Fruit fly (Drosophila melanogaster): ENCODE results near the gene CG32344.

Gene CG32344

DNA sequence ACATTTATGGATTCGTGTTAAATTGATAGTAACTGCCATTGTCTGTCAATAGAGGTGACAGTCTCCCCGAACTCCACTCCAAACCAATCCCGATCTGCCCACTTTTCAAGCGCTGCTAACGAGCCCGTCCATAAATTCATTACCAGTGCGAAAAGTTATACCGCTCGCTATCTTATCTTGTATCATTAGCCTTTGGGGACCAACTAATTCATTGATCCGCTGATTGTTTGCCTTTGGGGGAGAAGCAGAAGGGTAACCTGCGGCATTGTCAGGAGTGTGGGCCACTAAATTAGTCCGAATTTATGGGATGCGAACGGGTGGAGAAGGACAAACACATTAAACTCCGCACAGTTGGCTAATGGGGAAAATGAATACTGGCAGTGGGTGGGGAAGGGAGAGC lies 12.6 kb upstream of the CG32344 start:
- TF ChIP-seq Rel (GFP tag; optimal IDR thresholded peaks at IDR 0.05) (no peak), Rel (tag; optimal IDR thresholded peaks at IDR 0.05) (no peak), Vsx2 (GFP tag; optimal IDR thresholded peaks at IDR 0.05; ENCODE audit: partially characterized antibody) (no peak), dsf (GFP tag; optimal IDR thresholded peaks at IDR 0.05; ENCODE audit: borderline replicate concordance) (no peak), ey (GFP tag; optimal IDR thresholded peaks at IDR 0.05) (no peak), tai (GFP tag; optimal IDR thresholded peaks at IDR 0.05) (no peak), jim (GFP tag; optimal IDR thresholded peaks at IDR 0.05) (no peak), OdsH (GFP tag; optimal IDR thresholded peaks at IDR 0.05) (no peak), GATAd (GFP tag; optimal IDR thresholded peaks at IDR 0.05) (no peak), Myc (optimal IDR thresholded peaks at IDR 0.05) (no peak), woc (GFP tag; optimal IDR thresholded peaks at IDR 0.05) (no peak), fru (GFP tag; optimal IDR thresholded peaks at IDR 0.05) (no peak), dmrt93B (GFP tag; optimal IDR thresholded peaks at IDR 0.05) (no peak), CrebA (GFP tag; optimal IDR thresholded peaks at IDR 0.05; ENCODE audit: borderline replicate concordance) (no peak)

DNA sequence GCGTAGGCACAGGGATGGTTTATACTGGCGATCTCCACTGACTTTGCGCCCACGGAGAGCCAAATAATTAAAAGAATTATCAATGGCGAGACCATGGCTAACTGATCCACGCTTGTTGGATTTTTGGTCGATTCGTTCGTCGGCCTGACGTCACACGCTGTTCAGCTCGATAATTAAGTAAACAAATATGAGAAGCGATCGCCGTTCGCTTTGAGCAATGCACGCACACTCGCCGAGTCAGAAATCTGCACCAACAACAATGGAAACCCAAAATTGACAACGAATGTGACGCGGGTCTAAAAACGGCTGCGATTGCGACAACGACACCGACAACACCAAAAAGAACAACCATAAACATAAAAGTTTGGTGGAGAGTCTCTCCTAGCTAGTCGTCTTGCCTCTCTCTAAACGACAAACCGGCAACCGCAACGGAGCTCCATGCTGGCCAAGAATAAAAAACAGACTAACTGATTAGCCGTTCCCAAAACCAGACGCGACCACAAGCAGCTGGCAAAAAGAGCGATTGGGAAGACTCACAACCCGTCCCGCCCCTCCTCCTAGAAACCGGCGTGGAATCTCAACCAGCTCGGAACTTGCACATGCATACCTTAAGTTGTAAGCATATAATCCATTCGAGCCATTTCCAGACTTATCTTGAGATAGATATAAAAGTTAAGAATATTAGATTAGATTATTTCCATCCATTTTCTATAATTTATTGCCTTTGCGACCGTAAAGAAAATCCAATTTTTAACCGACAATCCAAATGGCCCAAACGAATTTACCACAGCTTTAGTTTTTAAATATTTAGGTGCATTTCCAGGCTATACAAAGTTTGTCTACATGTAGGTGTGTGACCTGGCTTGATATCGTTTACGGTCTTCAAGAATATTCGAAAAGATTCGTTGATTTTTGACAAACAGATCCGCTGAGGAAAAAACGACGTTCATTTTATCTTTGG lies 7.6 kb upstream of the CG32344 start, which contains the start of gene mthl9:
Gene mthl9, minus strand, starts transcription at position 468 of the 961 bp plus-strand sequence.
- TF ChIP-seq sv (GFP tag; optimal IDR thresholded peaks at IDR 0.05): no peak
- no peak for TF ChIP-seq GATAd (GFP tag; optimal IDR thresholded peaks at IDR 0.05)
- no peak for TF ChIP-seq psq (GFP tag; optimal IDR thresholded peaks at IDR 0.05)
- no peak for TF ChIP-seq CG9705 (GFP tag; optimal IDR thresholded peaks at IDR 0.05)
- no peak for TF ChIP-seq OdsH (GFP tag; optimal IDR thresholded peaks at IDR 0.05)
- no peak for TF ChIP-seq pan (optimal IDR thresholded peaks at IDR 0.05)
- TF ChIP-seq Vsx2 (GFP tag; optimal IDR thresholded peaks at IDR 0.05; ENCODE audit: partially characterized antibody): peak; percentile 98
- TF ChIP-seq tai (GFP tag; optimal IDR thresholded peaks at IDR 0.05): no peak
- no peak for TF ChIP-seq Mio (GFP tag; optimal IDR thresholded peaks at IDR 0.05)
- TF ChIP-seq HLH106 (tag; optimal IDR thresholded peaks at IDR 0.05): peak; percentile 10
- no peak for TF ChIP-seq Rel (GFP tag; optimal IDR thresholded peaks at IDR 0.05)
- peak; percentile 11 for TF ChIP-seq Rel (tag; optimal IDR thresholded peaks at IDR 0.05)
- TF ChIP-seq Myc (optimal IDR thresholded peaks at IDR 0.05): peak; percentile 83
- peak; percentile 35 for TF ChIP-seq Sp1 (GFP tag; optimal IDR thresholded peaks at IDR 0.05)
- TF ChIP-seq rgr (GFP tag; optimal IDR thresholded peaks at IDR 0.05): peak; percentile 29
- no peak for TF ChIP-seq dmrt93B (GFP tag; optimal IDR thresholded peaks at IDR 0.05)
- TF ChIP-seq foxo (GFP tag; optimal IDR thresholded peaks at IDR 0.05): no peak
- TF ChIP-seq Hnf4 (GFP tag; optimal IDR thresholded peaks at IDR 0.05): no peak
- no peak for TF ChIP-seq jim (GFP tag; optimal IDR thresholded peaks at IDR 0.05)
- TF ChIP-seq br (GFP tag; optimal IDR thresholded peaks at IDR 0.05): no peak
- no peak for TF ChIP-seq N (GFP tag; optimal IDR thresholded peaks at IDR 0.05)
- TF ChIP-seq CrebA (GFP tag; optimal IDR thresholded peaks at IDR 0.05; ENCODE audit: borderline replicate concordance): no peak
- peak in 1 of 2 experiments; percentile 26 for TF ChIP-seq dl (GFP tag; optimal IDR thresholded peaks at IDR 0.05; ENCODE audit: insufficient read depth in 1 of 2, partially characterized antibody in 2 of 2)
- TF ChIP-seq h (GFP tag; optimal IDR thresholded peaks at IDR 0.05): no peak
- no peak for TF ChIP-seq dsf (GFP tag; optimal IDR thresholded peaks at IDR 0.05; ENCODE audit: borderline replicate concordance)
- TF ChIP-seq Dif (GFP tag; optimal IDR thresholded peaks at IDR 0.05; ENCODE audit: partially characterized antibody): peak; percentile 57
- no peak for TF ChIP-seq usp (GFP tag; optimal IDR thresholded peaks at IDR 0.05)
- no peak for TF ChIP-seq ey (GFP tag; optimal IDR thresholded peaks at IDR 0.05)
- no peak for TF ChIP-seq brk (GFP tag; optimal IDR thresholded peaks at IDR 0.05)
- no peak for TF ChIP-seq Jra (GFP tag; optimal IDR thresholded peaks at IDR 0.05)
- no peak for TF ChIP-seq sage (GFP tag; optimal IDR thresholded peaks at IDR 0.05)
- TF ChIP-seq Dfd (GFP tag; optimal IDR thresholded peaks at IDR 0.05): no peak
- TF ChIP-seq Hr78 (GFP tag; optimal IDR thresholded peaks at IDR 0.05): no peak
- no peak for TF ChIP-seq lola (GFP tag; optimal IDR thresholded peaks at IDR 0.05)
- TF ChIP-seq CG32264 (GFP tag; optimal IDR thresholded peaks at IDR 0.05): no peak
- TF ChIP-seq fru (GFP tag; optimal IDR thresholded peaks at IDR 0.05): no peak
- no peak for TF ChIP-seq woc (GFP tag; optimal IDR thresholded peaks at IDR 0.05)
- no peak for TF ChIP-seq Abd-B (GFP tag; optimal IDR thresholded peaks at IDR 0.05)
- peak; percentile 3 for TF ChIP-seq Hr83 (GFP tag; optimal IDR thresholded peaks at IDR 0.05; ENCODE audit: poor library complexity, severe bottlenecking)
